Fruit fly (Drosophila melanogaster) whole organism, embryonic: Measurements from ENCODE around the gene CG12522.
A peak's percentile ranks its signal among the peaks of the same experiment; 100 is the strongest.

ENCODE experiments used
- BEAF-32 ChIP-seq: fragments of 200-800 bp; sonication (Bioruptor generic); optimal IDR thresholded peaks from 3 replicates; lab custom pipeline; 2017; ENCODE audit warnings: missing biosample characterization, missing genetic modification characterization, mild to moderate bottlenecking, moderate library complexity, missing genetic modification reagents
- Bteb2 ChIP-seq: fragments of 200-800 bp; sonication (Bioruptor generic); optimal IDR thresholded peaks from 2 replicates; lab custom pipeline; 2016; ENCODE audit warnings: missing biosample characterization, missing genetic modification characterization
- CG14014 ChIP-seq: fragments of 200-800 bp; sonication (Bioruptor generic); IDR thresholded peaks from 2 replicates; pipeline ENCODE4 v1.3.6; 2022; ENCODE audit warnings: missing biosample characterization, missing genetic modification characterization
- CG14667 ChIP-seq: fragments of 200-800 bp; sonication (Bioruptor generic); IDR thresholded peaks from 2 replicates; pipeline ENCODE4 v1.3.6; 2022; ENCODE audit warnings: missing biosample characterization, missing genetic modification characterization
- CG14710 ChIP-seq: fragments of 200-800 bp; sonication (Bioruptor generic); optimal IDR thresholded peaks from 3 replicates; lab custom pipeline; 2019; ENCODE audit warnings: missing biosample characterization, mild to moderate bottlenecking, missing genetic modification characterization, moderate library complexity
- CG15514 ChIP-seq: fragments of 200-800 bp; sonication (Bioruptor generic); optimal IDR thresholded peaks from 3 replicates; lab custom pipeline; 2017; ENCODE audit warnings: missing biosample characterization, missing genetic modification characterization, mild to moderate bottlenecking, moderate library complexity, missing genetic modification reagents
- CG16813 ChIP-seq: fragments of 200-800 bp; sonication (Bioruptor generic); IDR thresholded peaks from 3 replicates; pipeline ENCODE4 v1.3.6; 2022; ENCODE audit warnings: missing biosample characterization, missing genetic modification characterization; ENCODE audit not compliant: partially characterized antibody
- CG17912 ChIP-seq: fragments of 200-800 bp; sonication (Bioruptor generic); optimal IDR thresholded peaks from 2 replicates; lab custom pipeline; 2018; ENCODE audit warnings: missing biosample characterization, mild to moderate bottlenecking, missing genetic modification characterization
- CG18764 ChIP-seq: fragments of 200-800 bp; sonication (Bioruptor generic); optimal IDR thresholded peaks from 3 replicates; lab custom pipeline; 2016; ENCODE audit warnings: missing biosample characterization, missing genetic modification characterization
- CG2199 ChIP-seq: fragments of 200-800 bp; sonication (Bioruptor generic); IDR thresholded peaks from 3 replicates; pipeline ENCODE4 v1.3.6; 2022; ENCODE audit warnings: missing biosample characterization, missing genetic modification characterization
- CG2202 ChIP-seq: fragments of 200-800 bp; sonication (Bioruptor generic); optimal IDR thresholded peaks from 2 replicates; lab custom pipeline; 2018; ENCODE audit warnings: missing biosample characterization, mild to moderate bottlenecking, missing genetic modification characterization
- CG30403 ChIP-seq: fragments of 200-800 bp; sonication (Bioruptor generic); optimal IDR thresholded peaks from 3 replicates; lab custom pipeline; 2016; ENCODE audit warnings: missing biosample characterization, missing genetic modification characterization
- CG33557 ChIP-seq: fragments of 200-800 bp; sonication (Bioruptor generic); optimal IDR thresholded peaks from 2 replicates; lab custom pipeline; 2019; ENCODE audit warnings: missing biosample characterization, mild to moderate bottlenecking, missing genetic modification characterization, moderate library complexity
- CG34224 ChIP-seq: fragments of 200-800 bp; sonication (Bioruptor generic); IDR thresholded peaks from 3 replicates; pipeline ENCODE4 v1.3.6; 2022; ENCODE audit warnings: missing biosample characterization, missing genetic modification characterization; ENCODE audit not compliant: partially characterized antibody
- CG3726 ChIP-seq: fragments of 200-800 bp; sonication (Bioruptor generic); IDR thresholded peaks from 3 replicates; pipeline ENCODE4, ENCODE4 v1.3.6; 2022; ENCODE audit warnings: missing biosample characterization, missing genetic modification characterization
- CG5953 ChIP-seq: fragments of 200-800 bp; sonication (Bioruptor generic); IDR thresholded peaks from 2 replicates; pipeline ENCODE4 v1.3.6; 2022; ENCODE audit warnings: missing biosample characterization, missing genetic modification characterization
- CG6689 ChIP-seq: fragments of 200-800 bp; sonication (Bioruptor generic); IDR thresholded peaks from 2 replicates; pipeline ENCODE4 v1.3.6; 2022; ENCODE audit warnings: missing biosample characterization, missing genetic modification characterization
- CHES-1-like ChIP-seq: fragments of 200-800 bp; sonication (Bioruptor generic); optimal IDR thresholded peaks from 2 replicates; lab custom pipeline; 2016; ENCODE audit warnings: missing biosample characterization, missing genetic modification characterization
- ERR ChIP-seq: fragments of 200-800 bp; sonication (Bioruptor generic); optimal IDR thresholded peaks from 2 replicates; lab custom pipeline; 2016; ENCODE audit warnings: missing biosample characterization, missing genetic modification characterization
- Gug ChIP-seq: fragments of 200-800 bp; sonication (Bioruptor generic); IDR thresholded peaks from 4 replicates; pipeline ENCODE4 v1.3.6; 2022; ENCODE audit warnings: missing biosample characterization, missing genetic modification characterization
- H15 ChIP-seq: fragments of 200-800 bp; sonication (Bioruptor generic); IDR thresholded peaks from 3 replicates; pipeline ENCODE4 v1.3.6; 2022; ENCODE audit warnings: missing biosample characterization, missing genetic modification characterization
- HHEX ChIP-seq: fragments of 200-800 bp; sonication (Bioruptor generic); optimal IDR thresholded peaks from 3 replicates; lab custom pipeline; 2017; ENCODE audit warnings: missing biosample characterization, mild to moderate bottlenecking, missing genetic modification characterization, missing genetic modification reagents
- HmgD ChIP-seq: fragments of 200-800 bp; sonication (Bioruptor generic); optimal IDR thresholded peaks from 3 replicates; lab custom pipeline; 2016; ENCODE audit warnings: missing biosample characterization, missing genetic modification characterization
- HmgZ ChIP-seq: fragments of 200-800 bp; sonication (Bioruptor generic); optimal IDR thresholded peaks from 2 replicates; lab custom pipeline; 2018; ENCODE audit warnings: missing biosample characterization, mild to moderate bottlenecking, missing genetic modification characterization
- Hr51 ChIP-seq, 2 experiments: fragments of 200-800 bp; sonication (Bioruptor generic); optimal IDR thresholded peaks; 2 replicates in 1 of 2; 3 replicates in 1 of 2; lab custom pipeline; 2016 to 2018; ENCODE audit warnings: missing biosample characterization in 2 of 2, missing genetic modification characterization in 2 of 2, mild to moderate bottlenecking in 1 of 2, moderate library complexity in 1 of 2
- Lhr ChIP-seq: fragments of 200-800 bp; sonication (Bioruptor generic); optimal IDR thresholded peaks from 3 replicates; lab custom pipeline; 2017; ENCODE audit warnings: mild to moderate bottlenecking, missing biosample characterization, missing genetic modification reagents, missing genetic modification characterization
- NfI ChIP-seq: fragments of 200-800 bp; sonication (Bioruptor generic); optimal IDR thresholded peaks from 3 replicates; lab custom pipeline; 2018; ENCODE audit warnings: missing biosample characterization, mild to moderate bottlenecking, missing genetic modification characterization, moderate library complexity
- Pdp1 ChIP-seq, 2 experiments: fragments of 200-800 bp; sonication (Bioruptor generic); optimal IDR thresholded peaks; 3 replicates each; lab custom pipeline; 2016; ENCODE audit warnings: missing biosample characterization in 2 of 2, missing genetic modification characterization in 2 of 2, mild to moderate bottlenecking in 1 of 2, moderate library complexity in 1 of 2
- Sox100B ChIP-seq: fragments of 200-800 bp; sonication (Bioruptor generic); optimal IDR thresholded peaks from 3 replicates; lab custom pipeline; 2018; ENCODE audit warnings: missing biosample characterization, mild to moderate bottlenecking, missing genetic modification characterization
- Xbp1 ChIP-seq: fragments of 200-800 bp; sonication (Bioruptor generic); optimal IDR thresholded peaks from 3 replicates; lab custom pipeline; 2016; ENCODE audit warnings: missing biosample characterization, mild to moderate bottlenecking, missing genetic modification characterization
- br ChIP-seq: fragments of >200 bp; optimal IDR thresholded peaks from 2 replicates; lab custom pipeline; 2017
- chif ChIP-seq, 2 experiments: fragments of 200-800 bp; sonication (Bioruptor generic); optimal IDR thresholded peaks; 3 replicates each; lab custom pipeline; 2016; ENCODE audit warnings: missing biosample characterization in 2 of 2, missing genetic modification characterization in 2 of 2
- corto ChIP-seq: fragments of 200-800 bp; sonication (Bioruptor generic); optimal IDR thresholded peaks from 2 replicates; lab custom pipeline; 2016; ENCODE audit warnings: missing biosample characterization, mild to moderate bottlenecking, missing genetic modification characterization, moderate library complexity
- dimm ChIP-seq: fragments of 200-800 bp; sonication (Bioruptor generic); IDR thresholded peaks from 2 replicates; pipeline ENCODE4 v1.3.6; 2022; ENCODE audit warnings: missing biosample characterization, missing genetic modification characterization
- dmrt11E ChIP-seq: fragments of 200-800 bp; sonication (Bioruptor generic); optimal IDR thresholded peaks from 3 replicates; lab custom pipeline; 2018; ENCODE audit warnings: missing biosample characterization, mild to moderate bottlenecking, missing genetic modification characterization, moderate library complexity
- fd64A ChIP-seq: fragments of 200-800 bp; sonication (Bioruptor generic); optimal IDR thresholded peaks from 3 replicates; lab custom pipeline; 2018; ENCODE audit warnings: missing biosample characterization, mild to moderate bottlenecking, missing genetic modification characterization
- ftz-f1 ChIP-seq: fragments of 200-800 bp; sonication (Bioruptor generic); optimal IDR thresholded peaks from 2 replicates; lab custom pipeline; 2016; ENCODE audit warnings: missing biosample characterization, missing genetic modification characterization
- gcm ChIP-seq: fragments of 200-800 bp; sonication (Bioruptor generic); optimal IDR thresholded peaks from 2 replicates; lab custom pipeline; 2019; ENCODE audit warnings: missing biosample characterization, mild to moderate bottlenecking, missing genetic modification characterization, moderate library complexity
- gcm2 ChIP-seq: fragments of 200-800 bp; sonication (Bioruptor generic); optimal IDR thresholded peaks from 2 replicates; lab custom pipeline; 2016; ENCODE audit warnings: missing biosample characterization, missing genetic modification characterization
- grau ChIP-seq: fragments of 200-800 bp; optimal IDR thresholded peaks from 3 replicates; lab custom pipeline; 2019; ENCODE audit warnings: missing biosample characterization, mild to moderate bottlenecking, missing genetic modification characterization, moderate library complexity
- inv ChIP-seq: fragments of 200-800 bp; sonication (Bioruptor generic); IDR thresholded peaks from 2 replicates; pipeline ENCODE4 v1.3.6; 2022; ENCODE audit warnings: missing biosample characterization, missing genetic modification characterization; ENCODE audit not compliant: partially characterized antibody
- kni ChIP-seq: fragments of 200-800 bp; sonication (Bioruptor generic); optimal IDR thresholded peaks from 3 replicates; lab custom pipeline; 2017; ENCODE audit warnings: mild to moderate bottlenecking, missing biosample characterization, missing genetic modification reagents, missing genetic modification characterization
- nau ChIP-seq: fragments of 200-800 bp; sonication (Bioruptor generic); optimal IDR thresholded peaks from 3 replicates; lab custom pipeline; 2017; ENCODE audit warnings: missing biosample characterization, mild to moderate bottlenecking, missing genetic modification characterization, missing genetic modification reagents
- sc ChIP-seq, 3 experiments: fragments of >200 bp in 2 of 3; fragments of 200-800 bp in 1 of 3; sonication (Bioruptor generic) in 1 of 3; optimal IDR thresholded peaks; 2 replicates in 2 of 3; 3 replicates in 1 of 3; lab custom pipeline; 2017; ENCODE audit warnings: mild to moderate bottlenecking in 1 of 3, missing biosample characterization in 1 of 3, missing genetic modification characterization in 1 of 3, missing genetic modification reagents in 1 of 3
- so ChIP-seq: fragments of 200-800 bp; sonication (Bioruptor generic); IDR thresholded peaks from 3 replicates; pipeline ENCODE4 v1.3.6; 2022; ENCODE audit warnings: missing biosample characterization, missing genetic modification characterization
- stwl ChIP-seq: fragments of 200-800 bp; sonication (Bioruptor generic); optimal IDR thresholded peaks from 3 replicates; lab custom pipeline; 2018; ENCODE audit warnings: missing biosample characterization, mild to moderate bottlenecking, missing genetic modification characterization, moderate library complexity
- tin ChIP-seq: fragments of 200-800 bp; sonication (Bioruptor generic); optimal IDR thresholded peaks from 3 replicates; lab custom pipeline; 2016; ENCODE audit warnings: missing biosample characterization, missing genetic modification characterization
- unc-4 ChIP-seq: fragments of 200-800 bp; sonication (Bioruptor generic); IDR thresholded peaks from 2 replicates; pipeline ENCODE4 v1.3.6; 2022; ENCODE audit warnings: missing biosample characterization, missing genetic modification characterization; ENCODE audit not compliant: partially characterized antibody
- vvl ChIP-seq: fragments of 200-800 bp; sonication (Bioruptor generic); IDR thresholded peaks from 2 replicates; pipeline ENCODE4 v1.3.6; 2022; ENCODE audit warnings: missing biosample characterization, missing genetic modification characterization

CG12522 gene

DNA sequence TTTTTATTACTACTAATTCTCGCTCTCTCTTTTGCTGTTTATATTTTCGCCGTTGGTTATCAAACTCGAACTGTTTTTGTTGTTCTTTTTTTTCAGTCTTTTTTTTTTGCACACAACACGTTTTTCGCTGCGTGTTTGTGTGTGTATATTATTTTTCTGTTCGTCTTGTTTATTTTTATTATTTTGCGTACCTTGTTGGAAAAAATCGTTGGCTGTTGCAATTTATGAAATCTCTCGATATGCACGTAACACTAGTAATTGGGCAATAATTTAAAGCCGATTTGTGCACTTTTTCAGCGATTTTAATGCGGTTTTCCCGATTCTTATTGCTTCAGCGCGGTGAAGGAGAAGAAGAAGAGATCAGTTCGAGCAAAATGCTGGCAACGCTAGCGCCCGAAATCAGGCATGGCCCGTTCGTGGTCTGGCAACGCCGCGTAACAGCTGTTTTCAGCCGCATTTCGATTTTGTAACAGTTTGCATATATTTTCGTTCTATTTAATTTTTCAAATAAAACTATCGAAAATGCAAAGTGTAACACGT is 12.5 kb downstream of the CG12522 start, which contains the start of the genes FoxK and mRpL2 (continued):
- TF ChIP-seq HHEX (GFP tag; lab: Kevin White, UChicago) = no peak
- peak; percentile 69 for TF ChIP-seq CG15514 (GFP tag; lab: Kevin White, UChicago)
- TF ChIP-seq ftz-f1 (GFP tag; lab: Kevin White, UChicago) = no peak
- no peak for TF ChIP-seq CG6689 (GFP tag; lab: Robert Waterston, UW)
- no peak for TF ChIP-seq br (lab: Kevin White, UChicago)
- peak; percentile 56; the same call in 1 of the 2 replicates for TF ChIP-seq vvl (GFP tag; lab: Robert Waterston, UW)
- peak; percentile 51; the same call in 1 of the 3 replicates for TF ChIP-seq CG34224 (GFP tag; lab: Robert Waterston, UW)
- TF ChIP-seq CG14710 = peak; percentile 39
- TF ChIP-seq inv (GFP tag; lab: Robert Waterston, UW) = peak; percentile 34; the same call in 1 of the 2 replicates
- peak; percentile 4 for TF ChIP-seq ERR (GFP tag; lab: Kevin White, UChicago)
- TF ChIP-seq Gug (GFP tag; lab: Robert Waterston, UW) = no peak
- TF ChIP-seq Hr51 (GFP tag; optimal IDR thresholded peaks at IDR 0.05; lab: Kevin White, UChicago) = no peak
- no peak for TF ChIP-seq fd64A (GFP tag; lab: Kevin White, UChicago)
- peak; percentile 83 for TF ChIP-seq stwl (tag; lab: Kevin White, UChicago)
- no peak for TF ChIP-seq sc (optimal IDR thresholded peaks at IDR 0.05; lab: Kevin White, UChicago)
- no peak for TF ChIP-seq sc (GFP tag; optimal IDR thresholded peaks at IDR 0.05; lab: Kevin White, UChicago)
- TF ChIP-seq gcm (GFP tag; lab: Kevin White, UChicago) = no peak
- TF ChIP-seq dimm = no peak
- no peak for TF ChIP-seq CG16813 (GFP tag; lab: Robert Waterston, UW)
- no peak for TF ChIP-seq CG5953 (GFP tag; lab: Robert Waterston, UW)
- peak; percentile 2 for TF ChIP-seq gcm2 (GFP tag; lab: Kevin White, UChicago)
- no peak for TF ChIP-seq CG30403 (GFP tag; lab: Kevin White, UChicago)
- TF ChIP-seq CG3726 = no peak
- no peak for TF ChIP-seq NfI (GFP tag; lab: Kevin White, UChicago)
- TF ChIP-seq CG2199 (GFP tag; lab: Robert Waterston, UW) = no peak
- no peak for TF ChIP-seq CG18764 (GFP tag; lab: Kevin White, UChicago)
- no peak for TF ChIP-seq corto (GFP tag; lab: Kevin White, UChicago)
- TF ChIP-seq BEAF-32 (GFP tag; lab: Kevin White, UChicago) = peak; percentile 47
- TF ChIP-seq Sox100B (GFP tag; lab: Kevin White, UChicago) = no peak
- peak; percentile 54 for TF ChIP-seq HmgZ (tag; lab: Kevin White, UChicago)
- peak; percentile 2 for TF ChIP-seq grau
- no peak for TF ChIP-seq kni (GFP tag; lab: Kevin White, UChicago)
- 0 out of 3 replicates have a peak, but pooled peaks have one; percentile 34 for TF ChIP-seq H15 (GFP tag; lab: Robert Waterston, UW)
- no peak for TF ChIP-seq CG33557 (GFP tag; lab: Kevin White, UChicago)
- no peak for TF ChIP-seq tin (GFP tag; lab: Kevin White, UChicago)
- TF ChIP-seq CG17912 = peak; percentile 26
- TF ChIP-seq Bteb2 (GFP tag; lab: Kevin White, UChicago) = no peak
- peak; percentile 40 for TF ChIP-seq CHES-1-like (GFP tag; lab: Kevin White, UChicago)
- 0 out of 2 replicates have a peak, but pooled peaks have one; percentile 38 for TF ChIP-seq unc-4
- no peak for TF ChIP-seq CG2202 (tag; lab: Kevin White, UChicago)
- no peak for TF ChIP-seq chif (GFP tag; optimal IDR thresholded peaks at IDR 0.05; lab: Kevin White, UChicago)
- 0 out of 2 replicates have a peak, but pooled peaks have one; percentile 6 for TF ChIP-seq CG14014 (GFP tag; lab: Robert Waterston, UW)
- peak; percentile 13 for TF ChIP-seq Xbp1 (GFP tag; lab: Kevin White, UChicago)
- no peak for TF ChIP-seq dmrt11E (tag; lab: Kevin White, UChicago)
- no peak for TF ChIP-seq so
- TF ChIP-seq HmgD (GFP tag; lab: Kevin White, UChicago) = peak; percentile 63
- no peak for TF ChIP-seq CG14667 (GFP tag; lab: Robert Waterston, UW)
- no peak for TF ChIP-seq Lhr
- TF ChIP-seq Pdp1 (GFP tag; optimal IDR thresholded peaks at IDR 0.05; lab: Kevin White, UChicago) = peak in 1 of 2 experiments; percentile 72
- TF ChIP-seq nau (GFP tag; lab: Kevin White, UChicago) = no peak
